Fruit fly (Drosophila melanogaster) S2 (cell line): ENCODE results near the gene CG32192.
A peak's percentile ranks its signal among the peaks of the same experiment; 100 is the strongest.

Experiments used
- CG8478 ChIP-seq: fragments of >200 bp; optimal IDR thresholded peaks from 2 replicates; lab custom pipeline; 2018
- CTCF ChIP-seq, 2 experiments: fragments of >200 bp; optimal IDR thresholded peaks; 2 replicates each; lab custom pipeline; 2018

Gene CG32192

dm6 chr3L:18081494-18081893 lies 41.4 kb downstream of the CG32192 start:
- TF ChIP-seq CTCF (optimal IDR thresholded peaks at IDR 0.05; lab: Kevin White, UChicago): no peak
- no peak for TF ChIP-seq CG8478 (lab: Kevin White, UChicago)

- no peak for TF ChIP-seq CG8478 (lab: Kevin White, UChicago)
- no peak for TF ChIP-seq CTCF (optimal IDR thresholded peaks at IDR 0.05; lab: Kevin White, UChicago)
Measured at dm6 chr3L:18081957-18082356, 41.8 kb downstream of the CG32192 start.

dm6 chr3L:18083402-18083801 lies 43.3 kb downstream of the CG32192 start:
- TF ChIP-seq CTCF (optimal IDR thresholded peaks at IDR 0.05; lab: Kevin White, UChicago) (peak; percentile 69 to 86), CG8478 (lab: Kevin White, UChicago) (no peak)

dm6 chr3L:18083994-18084393 lies 43.9 kb downstream of the CG32192 start:
- TF ChIP-seq CG8478 (lab: Kevin White, UChicago): no peak
- no peak for TF ChIP-seq CTCF (optimal IDR thresholded peaks at IDR 0.05; lab: Kevin White, UChicago)

- TF ChIP-seq CTCF (optimal IDR thresholded peaks at IDR 0.05; lab: Kevin White, UChicago) (no peak), CG8478 (lab: Kevin White, UChicago) (no peak)
Measured at dm6 chr3L:18086754-18087685, 46.9 kb downstream of the CG32192 start, which contains the start of gene CG34253. CG34253 (minus strand) TSS chr3L:18087320.

- no peak for TF ChIP-seq CG8478 (lab: Kevin White, UChicago)
- TF ChIP-seq CTCF (optimal IDR thresholded peaks at IDR 0.05; lab: Kevin White, UChicago): peak; percentile 35 to 65
Measured at dm6 chr3L:18088027-18088426, 47.9 kb downstream of the CG32192 start.
